Worm (Caenorhabditis elegans): ENCODE data around the gene C30B5.6.

The C30B5.6 gene

DNA sequence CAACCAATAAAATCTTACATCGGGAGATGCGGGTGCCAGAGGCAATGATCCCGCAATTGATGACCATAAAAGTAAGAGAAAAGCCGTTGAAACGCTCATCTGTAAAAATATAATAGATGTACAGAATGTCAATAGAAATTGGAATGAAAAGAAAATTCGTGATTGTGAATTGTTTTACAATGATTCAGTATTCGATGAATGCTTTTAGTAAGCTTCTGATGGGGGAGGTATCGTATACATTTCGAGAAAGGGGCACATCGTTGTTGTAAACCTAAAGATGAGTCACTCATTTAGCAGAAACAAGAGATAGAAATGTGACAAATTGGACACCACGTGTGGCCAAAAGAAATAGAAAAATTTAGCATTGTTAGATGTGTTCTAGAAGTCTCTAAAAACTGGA is at the start of gene C30B5.6:
C30B5.6 (minus strand) TSS at position 101 of the 400 bp plus-strand sequence.
- TF ChIP-seq unc-62 (GFP tag; optimal IDR thresholded peaks at IDR 0.05) = no peak

DNA sequence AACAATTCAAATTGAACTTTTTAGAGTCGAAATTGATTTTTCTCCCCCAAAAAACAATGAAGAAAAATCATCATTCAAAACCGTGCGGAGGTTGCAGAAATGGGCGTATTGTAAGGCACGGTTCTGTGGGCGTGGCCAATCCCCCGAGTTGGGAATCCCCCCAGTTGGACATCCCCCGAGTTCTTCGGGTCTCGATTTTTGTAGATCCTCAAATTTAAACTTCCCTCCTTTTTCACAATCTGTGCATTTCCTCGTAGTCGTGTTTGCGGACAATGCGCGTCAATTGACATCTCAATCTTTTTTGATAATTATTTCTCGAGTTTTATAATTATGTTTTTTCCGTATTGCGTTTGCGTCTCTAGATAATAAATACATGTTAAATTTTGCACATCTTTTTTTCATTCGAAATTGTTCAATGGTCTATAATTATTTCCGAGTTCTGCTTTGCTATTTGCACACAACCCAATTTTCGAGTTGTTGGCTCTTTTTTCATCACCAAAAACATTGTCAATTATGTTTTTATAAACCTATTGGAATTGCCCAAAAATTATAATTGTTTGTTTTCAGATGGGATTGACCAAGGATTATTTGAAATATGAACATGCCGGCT is 47.5 kb upstream of the C30B5.6 start, which contains the start of gene F13H8.2:
F13H8.2 (plus strand) TSS at position 560 of the 610 bp plus-strand sequence.
- no peak for TF ChIP-seq unc-62 (GFP tag; optimal IDR thresholded peaks at IDR 0.05)

DNA sequence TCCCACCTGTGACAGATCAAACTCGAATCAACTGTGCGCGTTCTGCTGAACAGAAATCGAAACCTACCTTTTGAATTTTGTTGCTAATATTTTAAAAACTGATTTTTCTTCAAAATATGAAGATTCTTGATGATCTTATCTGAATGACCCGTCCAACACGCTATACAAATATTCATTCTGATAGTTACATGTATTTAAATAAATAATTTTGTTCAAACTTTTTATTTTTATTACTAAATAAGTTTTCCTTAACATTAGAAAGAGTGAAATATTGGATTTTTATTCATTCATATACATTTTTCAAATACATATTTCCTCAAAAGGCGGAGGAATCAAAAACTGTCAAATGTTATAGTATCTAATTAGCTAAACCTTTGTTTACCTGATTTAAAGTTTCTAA is 45.5 kb upstream of the C30B5.6 start, which contains the start of gene F13H8.8:
F13H8.8 (minus strand) TSS at position 101 of the 400 bp plus-strand sequence.
- TF ChIP-seq unc-62 (GFP tag; optimal IDR thresholded peaks at IDR 0.05) = no peak

DNA sequence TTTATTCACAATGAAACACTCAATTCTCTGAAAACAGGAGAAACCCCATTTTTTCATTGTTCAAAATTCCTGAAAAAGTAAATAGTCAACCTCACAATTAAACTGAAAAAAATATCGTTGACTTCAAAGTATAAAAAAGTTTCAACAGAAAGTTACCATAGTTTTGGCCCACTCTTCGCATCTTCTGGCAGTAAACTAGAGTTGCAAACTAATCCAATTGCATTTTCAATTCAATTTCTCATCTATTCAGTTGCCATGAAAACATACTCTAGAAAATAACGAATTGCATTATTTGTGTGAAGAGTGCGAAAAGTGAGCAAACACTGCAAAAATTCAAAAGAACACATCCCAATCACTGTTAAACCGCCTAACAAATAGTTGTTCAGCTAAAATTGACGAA is 41.2 kb upstream of the C30B5.6 start, which contains the start of gene F13H8.3:
F13H8.3 (plus strand) TSS at position 301 of the 400 bp plus-strand sequence.
- no peak for TF ChIP-seq unc-62 (GFP tag; optimal IDR thresholded peaks at IDR 0.05)

DNA sequence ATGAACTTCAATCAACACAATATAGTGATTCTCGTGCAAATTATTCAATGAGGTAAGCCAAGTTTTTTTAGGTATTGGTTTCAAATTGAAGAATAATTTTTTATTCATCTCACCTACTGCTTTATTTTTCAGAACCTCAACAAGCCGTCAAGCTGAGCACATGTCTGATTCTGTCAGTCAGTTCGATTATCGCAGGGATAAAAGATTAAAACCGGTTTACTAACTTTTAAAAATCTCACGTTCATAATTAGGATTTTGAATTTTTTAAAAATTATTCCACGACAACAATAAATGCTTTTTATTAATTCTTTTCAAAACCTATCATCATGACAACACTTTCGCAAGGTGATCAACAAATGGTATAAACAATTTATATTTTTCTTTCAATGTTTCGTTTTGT is 39.8 kb upstream of the C30B5.6 start, which contains the start of gene F13H8.12:
F13H8.12 (plus strand) TSS at position 301 of the 400 bp plus-strand sequence.
- TF ChIP-seq unc-62 (GFP tag; optimal IDR thresholded peaks at IDR 0.05) = no peak

DNA sequence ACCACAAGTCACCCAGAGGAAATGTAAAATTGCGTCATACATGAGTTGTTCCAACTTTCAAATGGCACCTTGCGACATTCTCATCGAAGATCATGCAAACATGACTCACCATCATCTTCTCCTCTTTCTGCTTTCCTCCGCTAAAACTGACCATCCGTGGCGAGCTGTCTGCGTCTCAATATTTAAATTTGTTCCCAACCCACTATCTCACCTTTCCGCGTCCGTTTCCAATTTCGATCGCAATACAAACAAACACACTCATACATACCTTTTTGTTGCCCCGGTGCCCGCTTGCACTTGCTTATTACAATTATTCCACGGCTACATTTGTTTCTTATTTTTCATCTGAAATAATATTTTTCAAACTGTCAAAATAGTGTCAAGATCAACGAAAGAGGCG is 38.2 kb upstream of the C30B5.6 start, which contains the start of gene nmgp-1:
nmgp-1 (plus strand) TSS at position 174 of the 400 bp plus-strand sequence.
- no peak for TF ChIP-seq unc-62 (GFP tag; optimal IDR thresholded peaks at IDR 0.05)

DNA sequence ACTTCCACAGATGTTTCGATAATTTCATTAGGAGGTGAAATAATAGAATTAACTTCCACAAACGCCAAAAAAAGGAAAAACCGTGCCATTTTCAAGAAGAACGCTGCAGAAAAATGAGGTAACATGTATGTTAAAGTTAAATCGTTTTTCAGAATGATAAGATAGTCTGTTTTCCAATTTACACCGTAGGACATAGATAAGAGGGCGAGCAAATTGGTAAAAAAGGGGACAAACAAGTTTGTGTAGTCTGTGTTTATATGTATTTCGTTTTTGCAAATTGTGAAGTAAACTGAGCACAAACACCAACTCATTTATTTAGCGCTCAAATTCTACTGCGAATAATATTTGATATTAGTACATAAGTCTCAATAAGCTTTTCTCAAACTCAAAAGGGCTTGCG is 37.4 kb upstream of the C30B5.6 start, which contains the start of gene F13H8.11:
F13H8.11 (minus strand) TSS at position 155 of the 400 bp plus-strand sequence.
- TF ChIP-seq unc-62 (GFP tag; optimal IDR thresholded peaks at IDR 0.05) = no peak

DNA sequence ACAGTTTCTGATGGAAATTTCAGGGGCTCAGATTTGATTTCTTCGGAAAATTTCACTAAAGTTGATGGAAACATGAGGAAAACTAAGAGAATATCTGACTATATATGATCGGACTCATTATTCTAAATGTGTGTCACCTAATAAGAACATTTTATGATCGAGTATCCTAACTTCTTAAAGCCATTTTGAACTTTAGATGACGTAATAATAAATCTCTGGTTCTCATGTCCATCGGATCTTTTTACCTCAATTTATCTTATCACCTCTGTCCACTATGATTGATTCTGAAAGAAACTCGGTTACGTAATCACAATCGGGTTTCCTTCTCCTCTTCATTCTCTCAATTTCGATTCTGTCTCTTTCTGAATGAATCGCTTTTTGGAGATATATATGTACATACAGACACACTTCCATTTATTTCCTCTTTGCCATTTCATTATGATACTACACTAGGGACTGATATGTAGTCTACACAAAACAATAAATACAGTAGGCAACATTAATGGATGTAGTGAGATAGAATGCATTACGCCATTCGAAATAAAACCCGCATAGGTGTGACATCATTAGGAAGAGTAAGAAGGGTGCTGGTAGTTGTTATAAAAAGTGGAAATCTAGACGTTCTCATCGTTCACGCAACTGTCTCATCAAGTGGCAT is 34.9 kb upstream of the C30B5.6 start:
- no peak for TF ChIP-seq unc-62 (GFP tag; optimal IDR thresholded peaks at IDR 0.05)

DNA sequence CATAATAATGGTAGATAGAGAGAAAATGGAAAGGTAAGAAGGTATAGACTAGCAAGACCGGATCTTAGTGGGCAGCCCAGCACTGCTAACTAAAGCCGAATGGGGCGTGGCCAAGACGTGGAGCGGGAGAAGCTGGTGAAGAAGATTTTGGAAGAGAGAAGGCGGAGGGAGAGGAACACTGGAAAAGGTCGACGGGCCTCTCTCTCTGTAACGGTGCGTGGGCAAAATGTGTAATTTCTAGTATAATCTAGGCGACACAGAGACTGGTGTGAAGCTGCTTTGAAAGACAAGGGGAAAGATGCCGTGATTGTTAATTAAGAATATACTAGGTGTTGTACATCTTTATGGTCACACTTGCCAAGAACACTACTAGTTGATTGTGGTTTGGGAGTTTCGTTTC is 33.6 kb upstream of the C30B5.6 start, which contains the start of gene F13H8.5:
F13H8.5 (minus strand) TSS at position 101 of the 400 bp plus-strand sequence.
- TF ChIP-seq unc-62 (GFP tag; optimal IDR thresholded peaks at IDR 0.05) = no peak

DNA sequence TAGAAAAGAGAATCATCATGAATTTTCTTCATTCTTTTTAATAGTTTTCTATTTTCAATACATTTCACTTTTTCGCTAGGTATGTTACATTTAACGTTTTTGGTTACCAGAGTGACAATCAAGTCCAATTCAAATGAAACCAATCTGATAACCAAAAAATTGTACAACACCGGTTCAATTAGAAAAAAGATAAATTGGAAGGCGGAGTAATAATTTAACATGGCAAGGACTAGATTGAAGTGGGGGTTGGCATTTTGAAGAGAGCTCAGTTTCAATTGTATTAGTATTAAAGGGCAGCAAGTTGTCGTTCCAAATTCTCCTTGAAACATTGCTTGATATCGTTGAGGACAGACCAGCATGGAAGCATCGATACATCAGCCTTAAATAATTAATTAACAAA is 30.2 kb upstream of the C30B5.6 start:
- no peak for TF ChIP-seq unc-62 (GFP tag; optimal IDR thresholded peaks at IDR 0.05)

DNA sequence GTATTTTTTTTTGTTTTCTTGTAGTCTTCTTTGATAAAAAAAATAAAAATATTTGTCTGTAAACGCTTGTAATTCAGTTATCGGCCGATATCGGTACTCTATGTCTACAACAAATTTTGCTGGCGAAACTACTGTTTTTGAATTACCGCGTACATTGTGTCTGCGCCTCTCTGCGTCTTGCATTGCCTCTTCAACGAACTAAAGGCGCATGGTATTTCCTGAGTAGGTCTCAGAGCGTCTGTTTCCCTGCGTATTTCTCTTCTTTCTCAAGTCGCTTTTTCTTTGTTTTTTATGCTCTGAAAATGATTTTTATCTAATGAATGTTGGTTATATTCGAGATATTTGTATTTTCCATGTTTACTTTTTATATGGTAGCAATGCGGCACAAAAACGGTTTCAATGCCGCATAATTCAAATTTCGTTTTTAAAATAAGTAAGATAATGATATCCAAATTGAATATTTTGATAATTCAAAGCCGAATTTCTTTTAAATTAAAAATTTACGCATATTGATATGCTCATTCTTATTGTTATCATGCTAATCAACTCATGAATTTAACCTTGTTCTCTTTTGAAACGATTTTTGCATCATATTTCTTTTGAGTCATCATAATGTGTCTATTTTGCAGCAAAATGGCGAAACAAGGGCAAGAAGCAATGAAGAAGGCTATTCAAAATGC is 28.5 kb upstream of the C30B5.6 start, which contains the start of gene phb-2:
phb-2 (plus strand) TSS at position 630 of the 680 bp plus-strand sequence.
- no peak for TF ChIP-seq unc-62 (GFP tag; optimal IDR thresholded peaks at IDR 0.05)

DNA sequence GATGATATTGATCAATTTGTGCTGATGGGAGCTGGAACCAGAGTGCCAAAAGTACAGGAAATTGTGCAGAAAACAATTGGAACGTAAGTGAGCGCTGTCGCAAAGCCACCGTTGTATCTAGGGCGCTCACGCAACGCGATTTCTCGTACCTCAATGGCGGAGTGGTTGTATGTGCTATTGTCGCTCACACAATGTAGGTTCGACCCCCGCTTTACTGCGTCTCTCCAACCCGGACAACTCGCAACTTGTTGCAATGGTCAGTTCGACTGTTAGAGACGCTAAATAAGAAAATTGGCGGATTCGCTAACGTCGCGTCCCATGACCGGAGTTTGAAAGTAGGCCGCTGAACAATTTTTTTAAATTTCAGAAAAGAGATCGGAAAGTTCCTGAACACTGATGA is 26.0 kb upstream of the C30B5.6 start:
- no peak for TF ChIP-seq unc-62 (GFP tag; optimal IDR thresholded peaks at IDR 0.05)

DNA sequence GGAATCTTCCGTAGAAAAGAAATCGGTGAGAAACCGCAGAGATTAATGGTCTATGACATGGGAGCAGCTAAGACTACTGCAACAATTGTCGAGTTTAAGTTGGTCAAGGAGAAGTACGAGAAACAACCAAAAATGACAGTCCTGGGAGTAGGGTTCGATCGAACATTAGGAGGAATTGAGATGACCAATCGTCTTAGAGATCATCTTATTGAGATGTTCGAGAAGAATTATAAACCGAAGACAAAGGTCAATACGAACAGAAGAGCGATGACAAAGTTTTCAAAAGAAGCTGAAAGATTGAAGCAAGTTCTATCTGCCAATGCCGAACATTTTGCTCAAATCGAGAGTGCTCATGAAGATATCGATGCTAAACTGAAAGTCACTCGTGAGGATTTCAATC is 25.6 kb upstream of the C30B5.6 start:
- no peak for TF ChIP-seq unc-62 (GFP tag; optimal IDR thresholded peaks at IDR 0.05)

DNA sequence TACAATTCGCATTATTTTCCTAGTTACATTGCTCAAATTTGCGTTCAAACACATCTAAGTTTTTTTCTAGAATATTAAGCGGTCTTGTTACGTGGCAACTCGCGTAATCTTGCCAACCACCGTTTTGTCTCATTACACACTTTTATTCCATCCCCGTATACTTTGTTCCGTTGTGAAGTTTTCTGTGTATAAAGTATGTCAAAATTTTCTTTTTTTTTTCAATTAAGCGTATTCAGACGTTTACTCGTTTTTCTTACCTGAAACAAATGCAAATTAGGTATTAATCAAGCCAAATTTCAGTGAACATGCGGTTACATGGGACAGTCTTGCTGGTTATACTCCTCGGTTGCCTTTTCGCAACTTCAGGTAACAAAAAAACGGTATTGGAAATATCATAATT is 24.6 kb upstream of the C30B5.6 start, which contains the start of gene T24H7.2:
T24H7.2 (plus strand) TSS at position 301 of the 400 bp plus-strand sequence.
- no peak for TF ChIP-seq unc-62 (GFP tag; optimal IDR thresholded peaks at IDR 0.05)

DNA sequence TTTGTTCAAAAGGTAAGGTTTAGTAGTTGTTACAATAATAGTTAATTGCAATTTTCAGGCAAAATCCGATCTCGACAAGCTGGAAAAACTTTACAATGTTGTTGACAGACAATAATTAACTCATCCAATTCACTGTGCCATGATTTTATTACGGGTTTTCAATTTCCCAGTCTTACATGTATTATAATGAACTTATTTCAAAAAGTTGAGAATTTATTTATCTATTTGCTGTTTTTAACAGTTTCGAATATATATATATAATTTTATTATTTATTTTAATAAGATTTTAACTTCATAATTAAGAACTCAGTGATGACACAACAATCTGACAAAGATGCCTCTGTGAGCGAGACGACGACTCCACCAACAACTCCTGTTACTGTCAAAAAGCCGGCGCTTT is 23.6 kb upstream of the C30B5.6 start, which contains the start of gene lelo-1:
lelo-1 (plus strand) TSS at position 301 of the 400 bp plus-strand sequence.
- no peak for TF ChIP-seq unc-62 (GFP tag; optimal IDR thresholded peaks at IDR 0.05)

DNA sequence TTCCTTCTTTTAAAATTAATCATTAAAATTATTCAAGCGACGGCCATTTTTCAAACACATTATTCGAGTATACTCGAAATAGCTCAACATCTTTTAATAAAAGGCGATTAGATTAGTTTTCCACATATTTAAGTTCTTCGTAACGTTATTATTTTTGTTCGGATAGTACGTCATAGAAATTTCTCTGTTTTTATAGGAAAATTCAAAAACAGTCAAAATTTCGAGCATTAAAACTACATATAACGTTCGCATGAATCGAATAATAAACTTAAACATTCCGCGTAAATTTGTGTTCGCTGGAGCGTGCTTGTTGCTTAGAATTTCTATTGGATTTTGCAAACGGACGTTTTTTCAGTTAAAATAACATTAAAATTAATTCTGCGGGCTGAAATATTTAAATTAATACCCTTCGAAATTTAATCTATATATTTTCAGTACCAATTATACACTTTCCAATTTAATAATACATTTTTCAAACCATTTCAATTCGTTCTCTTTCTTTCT is 22.8 kb upstream of the C30B5.6 start, which contains the start of gene blos-4:
blos-4 (plus strand) TSS at position 51 of the 504 bp plus-strand sequence.
- no peak for TF ChIP-seq unc-62 (GFP tag; optimal IDR thresholded peaks at IDR 0.05)
